Worm (Caenorhabditis elegans) whole organism, L2 larva: ENCODE results near the gene pgp-8.

Experiments
- ceh-16 ChIP-seq: fragments of 150-350 bp; optimal IDR thresholded peaks from 2 replicates; lab custom pipeline; 2014; ENCODE audit warnings: missing biosample characterization, missing genetic modification characterization
- ceh-82 ChIP-seq: fragments of 150-350 bp; optimal IDR thresholded peaks from 2 replicates; lab custom pipeline; 2014; ENCODE audit warnings: missing biosample characterization, missing genetic modification characterization
- nhr-129 ChIP-seq: fragments of 150-350 bp; optimal IDR thresholded peaks from 2 replicates; lab custom pipeline; 2014; ENCODE audit warnings: missing biosample characterization, missing genetic modification characterization
- snpc-4 ChIP-seq: fragments of 150-350 bp; optimal IDR thresholded peaks from 2 replicates; lab custom pipeline; 2014; ENCODE audit warnings: missing biosample characterization, missing genetic modification characterization

DNA sequence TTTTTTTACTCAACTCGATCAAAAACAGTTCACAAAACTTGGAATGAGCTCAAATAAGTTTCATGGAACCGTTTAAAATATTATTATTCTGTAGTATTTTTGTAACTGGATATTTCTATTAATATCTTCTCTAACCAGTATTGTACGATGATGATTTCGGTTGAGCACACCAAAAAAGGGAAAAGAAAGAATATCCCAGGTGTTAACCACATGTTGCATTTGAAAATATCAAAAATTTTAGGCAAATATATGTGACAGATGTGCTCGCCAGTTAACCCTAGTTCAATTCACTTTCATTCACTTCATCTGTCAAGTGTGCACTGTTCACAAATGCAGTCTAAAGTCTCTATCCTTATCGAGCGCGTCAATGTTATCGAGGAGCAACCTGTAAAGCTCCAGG is 26.7 kb upstream of the pgp-8 start, which contains the start of gene F47B10.4:
- no peak for TF ChIP-seq nhr-129 (tag; lab: Kevin White, UChicago)
- TF ChIP-seq ceh-82 (tag; lab: Kevin White, UChicago) = no peak
- TF ChIP-seq snpc-4 (tag; lab: Kevin White, UChicago) = no peak
- TF ChIP-seq ceh-16 (tag; lab: Kevin White, UChicago) = no peak
